Worm (Caenorhabditis elegans): Measurements from ENCODE around the gene asm-1.

ce11 chrII:6883716-6884115 lies 26.2 kb upstream of the asm-1 start, which contains the start of gene pmp-1:
- TF ChIP-seq tbx-37 (GFP tag; conservative IDR thresholded peaks at IDR 0.05), result no peak
- no peak for TF ChIP-seq ama-1 (optimal IDR thresholded peaks at IDR 0.05)
- no peak for TF ChIP-seq hmbx-1 (tag; optimal IDR thresholded peaks at IDR 0.05)
- no peak for TF ChIP-seq tbx-11 (GFP tag; IDR thresholded peaks at IDR 0.05)
